Worm (Caenorhabditis elegans) whole organism, L3 larva: Measurements from ENCODE around the gene strm-1.

ENCODE experiments used
- ceh-28 ChIP-seq: fragments of 150-350 bp; optimal IDR thresholded peaks from 2 replicates; lab custom pipeline; 2014; ENCODE audit warnings: missing biosample characterization, missing genetic modification reagents, missing genetic modification characterization
- nhr-25 ChIP-seq: sonication (generic microtip); optimal IDR thresholded peaks from 2 replicates; lab custom pipeline; 2017; ENCODE audit warnings: missing biosample characterization, missing genetic modification characterization
- nhr-76 ChIP-seq: fragments of 150-350 bp; sonication (generic microtip); optimal IDR thresholded peaks from 5 replicates; lab custom pipeline; 2014; ENCODE audit warnings: missing biosample characterization, missing genetic modification characterization
- unc-39 ChIP-seq: sonication (generic microtip); optimal IDR thresholded peaks from 4 replicates; lab custom pipeline; 2017; ENCODE audit warnings: missing biosample characterization, missing genetic modification characterization
- unc-62 ChIP-seq: fragments of 150-350 bp; sonication (generic microtip); optimal IDR thresholded peaks from 4 replicates; lab custom pipeline; 2014; ENCODE audit warnings: missing biosample characterization, missing genetic modification reagents, missing genetic modification characterization

DNA sequence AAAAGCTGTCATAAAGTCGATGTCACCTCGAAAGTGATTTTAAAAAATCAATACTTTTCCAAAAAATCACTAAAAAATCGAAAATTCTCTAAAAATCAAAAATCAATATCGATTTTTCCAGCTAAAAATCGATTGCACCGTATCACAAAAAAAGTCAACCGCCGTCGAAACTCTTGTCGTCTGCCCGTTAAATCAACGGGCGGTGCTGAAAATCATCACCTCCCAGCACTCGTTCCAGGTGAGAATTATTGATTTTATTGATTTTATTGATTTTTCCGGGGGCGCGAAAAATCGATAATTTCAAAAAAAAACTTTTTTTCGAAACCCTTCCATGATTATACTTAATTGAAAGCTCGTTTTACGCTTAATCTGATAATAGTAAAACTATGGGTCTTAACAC lies 17.6 kb downstream of the strm-1 start:
- TF ChIP-seq ceh-28 (tag; lab: Kevin White, UChicago) (peak; percentile 89), unc-39 (tag; lab: Kevin White, UChicago) (no peak), nhr-25 (tag; lab: Kevin White, UChicago) (no peak), unc-62 (GFP tag; lab: Kevin White, UChicago) (no peak), nhr-76 (tag; lab: Kevin White, UChicago) (no peak)
